Fruit fly (Drosophila melanogaster): ENCODE results near the gene Prx2.

The Prx2 gene

DNA sequence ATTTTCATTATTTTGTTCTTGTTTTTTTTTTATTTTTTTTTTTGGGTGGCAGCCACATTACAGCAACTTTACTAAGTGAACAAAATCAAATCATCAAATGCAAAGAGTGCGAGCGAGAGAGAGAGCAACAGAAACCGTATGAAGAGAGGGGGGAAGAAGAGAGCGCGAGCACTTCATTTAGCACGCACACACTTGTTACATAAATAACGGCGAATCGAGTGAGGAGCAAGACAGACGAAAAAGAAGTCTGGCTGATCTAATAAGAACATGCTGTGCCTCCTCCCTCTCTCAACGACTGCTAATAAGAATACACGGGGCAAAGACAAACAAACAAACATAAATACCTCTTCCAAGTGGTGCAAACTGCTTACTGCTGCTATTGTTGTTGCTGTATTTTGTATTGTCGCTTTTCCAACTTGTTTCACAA is 45.1 kb upstream of the Prx2 start:
- TF ChIP-seq acj6 (GFP tag; optimal IDR thresholded peaks at IDR 0.05), result no peak
- TF ChIP-seq CG6276 (GFP tag; optimal IDR thresholded peaks at IDR 0.05), result peak; percentile 20
- TF ChIP-seq OdsH (GFP tag; optimal IDR thresholded peaks at IDR 0.05), result no peak
- TF ChIP-seq fkh (GFP tag; optimal IDR thresholded peaks at IDR 0.05), result peak; percentile 56
- TF ChIP-seq CG16779 (tag; optimal IDR thresholded peaks at IDR 0.05), result no peak
- 0 out of 3 replicates have a peak, but pooled peaks have one; percentile 47 for TF ChIP-seq CG6163 (GFP tag; IDR thresholded peaks at IDR 0.05)
- no peak for TF ChIP-seq fd59A (GFP tag; optimal IDR thresholded peaks at IDR 0.05)
- TF ChIP-seq CG4318 (GFP tag; optimal IDR thresholded peaks at IDR 0.05), result no peak
- TF ChIP-seq vri (GFP tag; optimal IDR thresholded peaks at IDR 0.05), result peak; percentile 64
- no peak for TF ChIP-seq CG6792 (GFP tag; optimal IDR thresholded peaks at IDR 0.05)
- no peak for TF ChIP-seq spab (GFP tag; optimal IDR thresholded peaks at IDR 0.05)
- no peak for TF ChIP-seq achi (GFP tag; optimal IDR thresholded peaks at IDR 0.05)
- TF ChIP-seq eg (GFP tag; IDR thresholded peaks at IDR 0.05), result peak; percentile 53; the same call in 2 of the 3 replicates
- TF ChIP-seq Eip78C (GFP tag), result peak; percentile 39
- TF ChIP-seq CG34406 (GFP tag; optimal IDR thresholded peaks at IDR 0.05), result no peak
- TF ChIP-seq CG15336 (GFP tag; IDR thresholded peaks at IDR 0.05), result peak; percentile 41; the same call in 1 of the 2 replicates
- no peak for TF ChIP-seq CG9139 (GFP tag; optimal IDR thresholded peaks at IDR 0.05)

DNA sequence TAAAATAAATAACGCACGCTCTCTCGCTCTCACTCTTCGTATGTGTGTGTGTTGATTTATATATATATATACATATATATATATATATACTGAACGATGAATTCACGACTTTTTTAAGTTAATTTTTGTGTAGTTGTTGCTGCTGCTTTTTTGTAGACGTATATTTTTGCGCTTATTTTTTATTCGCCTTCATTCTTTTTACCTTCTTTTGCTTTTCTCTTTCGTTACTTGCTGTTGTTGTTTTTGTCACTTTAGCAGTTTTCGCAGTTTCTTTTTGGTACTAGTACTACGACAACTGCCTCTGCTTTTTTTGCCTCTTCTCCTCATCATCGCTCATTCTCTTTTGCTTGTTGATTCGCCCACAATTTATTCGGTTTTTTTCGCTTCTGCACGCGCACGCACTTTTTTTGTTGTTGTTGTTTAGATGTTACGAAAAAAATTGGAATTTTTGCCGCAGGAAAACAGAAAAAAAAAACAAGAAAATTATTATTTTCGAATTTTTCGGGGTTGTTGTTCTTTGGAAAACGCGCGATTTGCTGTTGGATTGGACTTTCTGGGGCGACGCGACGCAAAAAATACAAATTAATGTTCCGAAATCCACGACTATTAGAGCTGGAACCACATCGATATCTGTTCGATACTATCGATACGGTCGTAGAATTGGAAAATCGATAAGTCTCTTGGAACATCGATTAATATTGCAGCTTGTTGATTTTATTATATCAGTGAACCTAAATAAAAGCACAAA is 44.4 kb upstream of the Prx2 start, which contains the start of the genes HDAC4 and CG15743:
Gene HDAC4, minus strand, starts transcription at position 632 of the 748 bp plus-strand sequence.
Gene CG15743, plus strand, starts transcription at position 707 of the 748 bp plus-strand sequence.
- TF ChIP-seq ss (GFP tag; optimal IDR thresholded peaks at IDR 0.05) (peak; percentile 28 to 45), Ets21C (GFP tag; optimal IDR thresholded peaks at IDR 0.05) (no peak), Gug (GFP tag; IDR thresholded peaks at IDR 0.05) (no peak), CG34406 (GFP tag; optimal IDR thresholded peaks at IDR 0.05) (no peak), acj6 (GFP tag; optimal IDR thresholded peaks at IDR 0.05) (no peak), CG4318 (GFP tag; optimal IDR thresholded peaks at IDR 0.05) (no peak), CG7368 (GFP tag; optimal IDR thresholded peaks at IDR 0.05) (no peak), CG11294 (GFP tag; IDR thresholded peaks at IDR 0.05) (no peak), net (GFP tag; optimal IDR thresholded peaks at IDR 0.05) (no peak), vri (GFP tag; optimal IDR thresholded peaks at IDR 0.05) (no peak), CG9139 (GFP tag; optimal IDR thresholded peaks at IDR 0.05) (no peak), CG1621 (tag; optimal IDR thresholded peaks at IDR 0.05) (no peak), Eip93F (GFP tag; optimal IDR thresholded peaks at IDR 0.05) (no peak), Eip75B (GFP tag; optimal IDR thresholded peaks at IDR 0.05) (no peak), Hr4 (GFP tag; optimal IDR thresholded peaks at IDR 0.05) (no peak), Ets96B (tag; optimal IDR thresholded peaks at IDR 0.05) (peak; percentile 27), Hr39 (GFP tag; optimal IDR thresholded peaks at IDR 0.05) (no peak), pdm3 (GFP tag; optimal IDR thresholded peaks at IDR 0.05) (no peak), cyc (GFP tag; optimal IDR thresholded peaks at IDR 0.05) (no peak), achi (GFP tag; optimal IDR thresholded peaks at IDR 0.05) (no peak), CG10631 (GFP tag; optimal IDR thresholded peaks at IDR 0.05) (no peak), salr (GFP tag; optimal IDR thresholded peaks at IDR 0.05) (no peak), CG6792 (GFP tag; optimal IDR thresholded peaks at IDR 0.05) (no peak), Blimp-1 (GFP tag; optimal IDR thresholded peaks at IDR 0.05) (no peak), Sox15 (GFP tag; optimal IDR thresholded peaks at IDR 0.05) (no peak), dsx (GFP tag; optimal IDR thresholded peaks at IDR 0.05; ENCODE audit: poor library complexity, severe bottlenecking) (peak; percentile 1), esn (GFP tag; optimal IDR thresholded peaks at IDR 0.05) (peak; percentile 56), CG8119 (GFP tag; IDR thresholded peaks at IDR 0.05) (no peak), CG6854 (GFP tag; optimal IDR thresholded peaks at IDR 0.05) (no peak), CG6276 (GFP tag; optimal IDR thresholded peaks at IDR 0.05) (peak; percentile 3), Sox14 (GFP tag; optimal IDR thresholded peaks at IDR 0.05) (peak; percentile 5), eg (GFP tag; IDR thresholded peaks at IDR 0.05) (no peak), CG3032 (tag; optimal IDR thresholded peaks at IDR 0.05) (no peak), CG8319 (GFP tag; optimal IDR thresholded peaks at IDR 0.05) (no peak), dac (GFP tag; optimal IDR thresholded peaks at IDR 0.05) (no peak), fd59A (GFP tag; optimal IDR thresholded peaks at IDR 0.05) (no peak), CG11902 (GFP tag; optimal IDR thresholded peaks at IDR 0.05) (no peak), Smox (GFP tag; optimal IDR thresholded peaks at IDR 0.05) (no peak), CG6808 (GFP tag; optimal IDR thresholded peaks at IDR 0.05) (peak; percentile 29), CG15336 (GFP tag; IDR thresholded peaks at IDR 0.05) (no peak), CG3919 (GFP tag; optimal IDR thresholded peaks at IDR 0.05) (no peak), OdsH (GFP tag; optimal IDR thresholded peaks at IDR 0.05) (no peak)
